Worm (Caenorhabditis elegans) whole organism, young adult: ENCODE measurements around the gene odr-7.

ENCODE experiments used
- F52B5.7 ChIP-seq: sonication (generic microtip); optimal IDR thresholded peaks from 2 replicates; lab custom pipeline; 2016; ENCODE audit warnings: mild to moderate bottlenecking, missing genetic modification characterization, missing compliant biosample characterization
- Y95B8A.8 ChIP-seq: fragments of 200-800 bp; sonication (Bioruptor generic); IDR thresholded peaks from 2 replicates; pipeline ENCODE4 v1.3.6; 2022; ENCODE audit warnings: missing genetic modification reagents, missing genetic modification characterization, missing compliant biosample characterization
- bed-2 ChIP-seq: fragments of 200-800 bp; sonication (Bioruptor generic); IDR thresholded peaks from 2 replicates; pipeline ENCODE4 v1.3.6; 2022; ENCODE audit warnings: missing genetic modification reagents, missing genetic modification characterization, missing compliant biosample characterization
- dpl-1 ChIP-seq: fragments of 150-350 bp; optimal IDR thresholded peaks from 2 replicates; lab custom pipeline; 2014; ENCODE audit warnings: missing biosample characterization, missing genetic modification reagents, missing genetic modification characterization
- hlh-26 ChIP-seq: fragments of 200-800 bp; sonication (Bioruptor generic); conservative IDR thresholded peaks from 2 replicates; pipeline ENCODE4 v1.3.6; 2022; ENCODE audit warnings: missing genetic modification reagents, missing genetic modification characterization, missing compliant biosample characterization
- hrde-1 ChIP-seq: sonication (generic microtip); optimal IDR thresholded peaks from 2 replicates; lab custom pipeline; 2016; ENCODE audit warnings: missing genetic modification characterization, mild to moderate bottlenecking, missing compliant biosample characterization, moderate library complexity, missing genotype, missing genetic modification reagents, borderline replicate concordance
- snpc-4 ChIP-seq, 5 experiments: fragments of 150-350 bp in 1 of 5; sonication (generic microtip) in 4 of 5; optimal IDR thresholded peaks; 2 replicates each; lab custom pipeline; 2014 to 2018; ENCODE audit warnings: missing genetic modification characterization in 5 of 5, missing biosample characterization in 3 of 5, antibody characterized with exemption in 2 of 5, mild to moderate bottlenecking in 2 of 5, missing compliant biosample characterization in 2 of 5, missing genotype in 2 of 5, moderate library complexity in 2 of 5, missing genetic modification reagents in 1 of 5

- TF ChIP-seq Y95B8A.8 (GFP tag; lab: Robert Waterston, UW), result no peak
- no peak for TF ChIP-seq hlh-26 (GFP tag; lab: Robert Waterston, UW)
- TF ChIP-seq hrde-1, result no peak
- TF ChIP-seq snpc-4 (GFP tag; optimal IDR thresholded peaks at IDR 0.05; lab: Kevin White, UChicago), result no peak
- no peak for TF ChIP-seq snpc-4 (tag; optimal IDR thresholded peaks at IDR 0.05; lab: Kevin White, UChicago)
- TF ChIP-seq dpl-1, result no peak
- TF ChIP-seq F52B5.7 (tag; lab: Kevin White, UChicago), result no peak
- no peak for TF ChIP-seq bed-2
Measured at ce11 chrX:12449262-12449942, 12.1 kb downstream of the odr-7 start, which contains the start of gene T18D3.6.
